Fruit fly (Drosophila melanogaster) whole organism, embryonic: ENCODE measurements around the gene anox.

ENCODE experiments used
- Asciz ChIP-seq: fragments of 200-800 bp; sonication (Bioruptor generic); optimal IDR thresholded peaks from 2 replicates; lab custom pipeline; 2017; ENCODE audit warnings: missing biosample characterization, mild to moderate bottlenecking, missing genetic modification characterization, missing genetic modification reagents
- Atf6 ChIP-seq: fragments of 200-800 bp; sonication (Bioruptor generic); IDR thresholded peaks from 2 replicates; pipeline ENCODE4 v1.3.6; 2022; ENCODE audit warnings: missing biosample characterization, missing genetic modification characterization
- CG11093 ChIP-seq: fragments of 200-800 bp; sonication (Bioruptor generic); IDR thresholded peaks from 3 replicates; pipeline ENCODE4 v1.3.6; 2022; ENCODE audit warnings: missing biosample characterization, missing genetic modification characterization
- CG11247 ChIP-seq: fragments of 200-800 bp; sonication (Bioruptor generic); IDR thresholded peaks from 2 replicates; pipeline ENCODE4 v1.3.6; 2022; ENCODE audit warnings: missing biosample characterization, missing genetic modification characterization
- CG12104 ChIP-seq: fragments of 200-800 bp; sonication (Bioruptor generic); optimal IDR thresholded peaks from 3 replicates; lab custom pipeline; 2016; ENCODE audit warnings: missing biosample characterization, missing genetic modification characterization
- CG12155 ChIP-seq: fragments of 200-800 bp; sonication (Bioruptor generic); optimal IDR thresholded peaks from 3 replicates; lab custom pipeline; 2016; ENCODE audit warnings: missing biosample characterization, missing genetic modification characterization
- CG12659 ChIP-seq: fragments of 200-800 bp; sonication (Bioruptor generic); optimal IDR thresholded peaks from 3 replicates; lab custom pipeline; 2017; ENCODE audit warnings: mild to moderate bottlenecking, missing biosample characterization, missing genetic modification reagents, missing genetic modification characterization
- CG15479 ChIP-seq: fragments of 200-800 bp; sonication (Bioruptor generic); optimal IDR thresholded peaks from 3 replicates; lab custom pipeline; 2019; ENCODE audit warnings: missing biosample characterization, mild to moderate bottlenecking, missing genetic modification characterization, moderate library complexity
- CG16813 ChIP-seq: fragments of 200-800 bp; sonication (Bioruptor generic); IDR thresholded peaks from 3 replicates; pipeline ENCODE4 v1.3.6; 2022; ENCODE audit warnings: missing biosample characterization, missing genetic modification characterization; ENCODE audit not compliant: partially characterized antibody
- CG16815 ChIP-seq: fragments of 200-800 bp; sonication (Bioruptor generic); optimal IDR thresholded peaks from 3 replicates; lab custom pipeline; 2017; ENCODE audit warnings: missing biosample characterization, mild to moderate bottlenecking, missing genetic modification characterization
- CG17328 ChIP-seq: fragments of 200-800 bp; sonication (Bioruptor generic); IDR thresholded peaks from 2 replicates; pipeline ENCODE4 v1.3.6; 2022; ENCODE audit warnings: missing biosample characterization, missing genetic modification characterization
- CG2199 ChIP-seq: fragments of 200-800 bp; sonication (Bioruptor generic); IDR thresholded peaks from 3 replicates; pipeline ENCODE4 v1.3.6; 2022; ENCODE audit warnings: missing biosample characterization, missing genetic modification characterization
- CG3726 ChIP-seq: fragments of 200-800 bp; sonication (Bioruptor generic); IDR thresholded peaks from 3 replicates; pipeline ENCODE4, ENCODE4 v1.3.6; 2022; ENCODE audit warnings: missing biosample characterization, missing genetic modification characterization
- CG42726 ChIP-seq: fragments of 200-800 bp; sonication (Bioruptor generic); IDR thresholded peaks from 2 replicates; pipeline ENCODE4 v1.3.6; 2022; ENCODE audit warnings: missing biosample characterization, missing genetic modification characterization; ENCODE audit not compliant: partially characterized antibody
- CG43689 ChIP-seq: fragments of 200-800 bp; sonication (Bioruptor generic); IDR thresholded peaks from 2 replicates; pipeline ENCODE4 v1.3.6; 2022; ENCODE audit warnings: missing biosample characterization, missing genetic modification characterization
- CG5245 ChIP-seq: fragments of 200-800 bp; sonication (Bioruptor generic); optimal IDR thresholded peaks from 3 replicates; lab custom pipeline; 2016; ENCODE audit warnings: missing biosample characterization, missing genetic modification characterization
- CG7786 ChIP-seq: fragments of 200-800 bp; sonication (Bioruptor generic); optimal IDR thresholded peaks from 2 replicates; lab custom pipeline; 2016; ENCODE audit warnings: missing biosample characterization, missing genetic modification characterization
- CG8478 ChIP-seq: fragments of >200 bp; optimal IDR thresholded peaks from 2 replicates; lab custom pipeline; 2018
- CG8924 ChIP-seq: fragments of 200-800 bp; optimal IDR thresholded peaks from 3 replicates; lab custom pipeline; 2019; ENCODE audit warnings: missing biosample characterization, mild to moderate bottlenecking, missing genetic modification characterization, moderate library complexity
- CG9609 ChIP-seq: fragments of 200-800 bp; sonication (Bioruptor generic); optimal IDR thresholded peaks from 3 replicates; lab custom pipeline; 2016; ENCODE audit warnings: missing biosample characterization, missing genetic modification characterization
- CG9932 ChIP-seq: fragments of 200-800 bp; sonication (Bioruptor generic); IDR thresholded peaks from 2 replicates; pipeline ENCODE4 v1.3.6; 2022; ENCODE audit warnings: missing biosample characterization, missing genetic modification characterization
- Camta ChIP-seq: fragments of 200-800 bp; sonication (Bioruptor generic); optimal IDR thresholded peaks from 2 replicates; lab custom pipeline; 2016; ENCODE audit warnings: missing biosample characterization, missing genetic modification characterization
- Chrac-16 ChIP-seq: fragments of 200-800 bp; sonication (Bioruptor generic); optimal IDR thresholded peaks from 3 replicates; lab custom pipeline; 2016; ENCODE audit warnings: missing biosample characterization, missing genetic modification characterization
- Dip3 ChIP-seq: fragments of 200-800 bp; sonication (Bioruptor generic); optimal IDR thresholded peaks from 3 replicates; lab custom pipeline; 2016; ENCODE audit warnings: missing biosample characterization, missing genetic modification characterization
- Elba2 ChIP-seq: fragments of 200-800 bp; sonication (Bioruptor generic); optimal IDR thresholded peaks from 3 replicates; lab custom pipeline; 2016; ENCODE audit warnings: missing biosample characterization, missing genetic modification characterization
- Hand ChIP-seq: fragments of 200-800 bp; sonication (Bioruptor generic); optimal IDR thresholded peaks from 2 replicates; lab custom pipeline; 2017; ENCODE audit warnings: mild to moderate bottlenecking, missing biosample characterization, missing genetic modification reagents, missing genetic modification characterization
- HmgZ ChIP-seq: fragments of 200-800 bp; sonication (Bioruptor generic); optimal IDR thresholded peaks from 2 replicates; lab custom pipeline; 2018; ENCODE audit warnings: missing biosample characterization, mild to moderate bottlenecking, missing genetic modification characterization
- Lhr ChIP-seq: fragments of 200-800 bp; sonication (Bioruptor generic); optimal IDR thresholded peaks from 3 replicates; lab custom pipeline; 2017; ENCODE audit warnings: mild to moderate bottlenecking, missing biosample characterization, missing genetic modification reagents, missing genetic modification characterization
- MTF-1 ChIP-seq: fragments of 200-800 bp; sonication (Bioruptor generic); optimal IDR thresholded peaks from 2 replicates; lab custom pipeline; 2018; ENCODE audit warnings: missing biosample characterization, mild to moderate bottlenecking, missing genetic modification characterization, borderline replicate concordance
- Mad ChIP-seq: fragments of 200-800 bp; sonication (Bioruptor generic); optimal IDR thresholded peaks from 2 replicates; lab custom pipeline; 2016; ENCODE audit warnings: missing biosample characterization, missing genetic modification characterization
- chn ChIP-seq: fragments of 200-800 bp; sonication (Bioruptor generic); optimal IDR thresholded peaks from 2 replicates; lab custom pipeline; 2016; ENCODE audit warnings: missing biosample characterization, missing genetic modification characterization
- corto ChIP-seq: fragments of 200-800 bp; sonication (Bioruptor generic); optimal IDR thresholded peaks from 2 replicates; lab custom pipeline; 2016; ENCODE audit warnings: missing biosample characterization, mild to moderate bottlenecking, missing genetic modification characterization, moderate library complexity
- dati ChIP-seq: fragments of 200-800 bp; sonication (Bioruptor generic); IDR thresholded peaks from 2 replicates; pipeline ENCODE4 v1.3.6; 2022; ENCODE audit warnings: missing biosample characterization, missing genetic modification characterization
- fd96Cb ChIP-seq: fragments of 200-800 bp; sonication (Bioruptor generic); optimal IDR thresholded peaks from 2 replicates; lab custom pipeline; 2018; ENCODE audit warnings: missing biosample characterization, mild to moderate bottlenecking, missing genetic modification characterization, moderate library complexity
- ftz-f1 ChIP-seq: fragments of 200-800 bp; sonication (Bioruptor generic); optimal IDR thresholded peaks from 2 replicates; lab custom pipeline; 2016; ENCODE audit warnings: missing biosample characterization, missing genetic modification characterization
- grau ChIP-seq: fragments of 200-800 bp; optimal IDR thresholded peaks from 3 replicates; lab custom pipeline; 2019; ENCODE audit warnings: missing biosample characterization, mild to moderate bottlenecking, missing genetic modification characterization, moderate library complexity
- gro ChIP-seq: fragments of 200-800 bp; sonication (Bioruptor generic); optimal IDR thresholded peaks from 2 replicates; lab custom pipeline; 2016; ENCODE audit warnings: missing biosample characterization, missing genetic modification characterization
- ham ChIP-seq: fragments of 200-800 bp; sonication (Bioruptor generic); IDR thresholded peaks from 2 replicates; pipeline ENCODE4 v1.3.6; 2022; ENCODE audit warnings: missing biosample characterization, missing genetic modification characterization
- luna ChIP-seq: fragments of 200-800 bp; sonication (Bioruptor generic); optimal IDR thresholded peaks from 2 replicates; lab custom pipeline; 2016; ENCODE audit warnings: missing biosample characterization, missing genetic modification characterization
- mam ChIP-seq: fragments of 200-800 bp; sonication (Bioruptor generic); optimal IDR thresholded peaks from 3 replicates; lab custom pipeline; 2016; ENCODE audit warnings: missing biosample characterization, missing genetic modification characterization
- ranshi ChIP-seq: fragments of 200-800 bp; sonication (Bioruptor generic); IDR thresholded peaks from 2 replicates; pipeline ENCODE4 v1.3.6; 2022; ENCODE audit warnings: missing biosample characterization, missing genetic modification characterization
- row ChIP-seq: fragments of 200-800 bp; sonication (Bioruptor generic); IDR thresholded peaks from 3 replicates; pipeline ENCODE4 v1.3.6; 2022; ENCODE audit warnings: missing biosample characterization, missing genetic modification characterization
- sc ChIP-seq, 3 experiments: fragments of >200 bp in 2 of 3; fragments of 200-800 bp in 1 of 3; sonication (Bioruptor generic) in 1 of 3; optimal IDR thresholded peaks; 2 replicates in 2 of 3; 3 replicates in 1 of 3; lab custom pipeline; 2017; ENCODE audit warnings: mild to moderate bottlenecking in 1 of 3, missing biosample characterization in 1 of 3, missing genetic modification characterization in 1 of 3, missing genetic modification reagents in 1 of 3
- schlank ChIP-seq: fragments of 200-800 bp; sonication (Bioruptor generic); optimal IDR thresholded peaks from 2 replicates; lab custom pipeline; 2018; ENCODE audit warnings: missing biosample characterization, mild to moderate bottlenecking, missing genetic modification characterization
- sima ChIP-seq: fragments of 200-800 bp; sonication (Bioruptor generic); optimal IDR thresholded peaks from 2 replicates; lab custom pipeline; 2016; ENCODE audit warnings: missing biosample characterization, missing genetic modification characterization
- sisA ChIP-seq: fragments of 200-800 bp; sonication (Bioruptor generic); IDR thresholded peaks from 2 replicates; pipeline ENCODE4 v1.3.6; 2022; ENCODE audit warnings: missing biosample characterization, missing genetic modification characterization
- sr ChIP-seq: fragments of 200-800 bp; sonication (Bioruptor generic); IDR thresholded peaks from 3 replicates; pipeline ENCODE4 v1.3.6; 2022; ENCODE audit warnings: missing biosample characterization, missing genetic modification characterization
- trem ChIP-seq: fragments of 200-800 bp; optimal IDR thresholded peaks from 3 replicates; lab custom pipeline; 2019; ENCODE audit warnings: missing biosample characterization, mild to moderate bottlenecking, missing genetic modification characterization, moderate library complexity
- twi ChIP-seq: fragments of 200-800 bp; optimal IDR thresholded peaks from 2 replicates; lab custom pipeline; 2019; ENCODE audit warnings: missing biosample characterization, mild to moderate bottlenecking, missing genetic modification characterization, moderate library complexity
- wek ChIP-seq: fragments of 200-800 bp; sonication (Bioruptor generic); optimal IDR thresholded peaks from 3 replicates; lab custom pipeline; 2018; ENCODE audit warnings: missing biosample characterization, mild to moderate bottlenecking, missing genetic modification characterization, moderate library complexity

Gene anox

dm6 chrX:21323933-21324688 lies 5.0 kb upstream of the anox start, which contains the start of the genes Dd and CG1486 (continued):
- TF ChIP-seq sr (no peak), CG16813 (peak; percentile 92), ranshi (GFP tag; lab: Robert Waterston, UW) (no peak), ftz-f1 (GFP tag; lab: Kevin White, UChicago) (no peak), sisA (GFP tag; lab: Robert Waterston, UW) (no peak), CG12659 (GFP tag; lab: Kevin White, UChicago) (peak; percentile 64), grau (tag; lab: Kevin White, UChicago) (peak; percentile 29), chn (GFP tag; lab: Kevin White, UChicago) (peak; percentile 37), sima (no peak), Hand (GFP tag; lab: Kevin White, UChicago) (no peak), trem (tag; lab: Kevin White, UChicago) (peak; percentile 64), schlank (no peak), CG12104 (GFP tag; lab: Kevin White, UChicago) (peak; percentile 15), Camta (GFP tag; lab: Kevin White, UChicago) (no peak), fd96Cb (tag; lab: Kevin White, UChicago) (no peak), CG8924 (tag; lab: Kevin White, UChicago) (peak; percentile 82), MTF-1 (no peak), luna (no peak), HmgZ (tag; lab: Kevin White, UChicago) (peak; percentile 37), Mad (GFP tag; lab: Kevin White, UChicago) (no peak), gro (GFP tag; lab: Kevin White, UChicago) (no peak), Elba2 (peak; percentile 21), Lhr (GFP tag; lab: Kevin White, UChicago) (peak; percentile 70), CG16815 (GFP tag; lab: Kevin White, UChicago) (no peak), CG7786 (GFP tag; lab: Kevin White, UChicago) (no peak), CG12155 (GFP tag; lab: Kevin White, UChicago) (peak; percentile 67), CG9932 (GFP tag; lab: Robert Waterston, UW) (0 out of 2 replicates have a peak, but pooled peaks have one; percentile 31), CG9609 (GFP tag; lab: Kevin White, UChicago) (no peak), CG5245 (GFP tag; lab: Kevin White, UChicago) (no peak), Dip3 (GFP tag; lab: Kevin White, UChicago) (no peak), CG11093 (GFP tag; lab: Robert Waterston, UW) (no peak), mam (GFP tag; lab: Kevin White, UChicago) (no peak), CG17328 (GFP tag; lab: Robert Waterston, UW) (no peak), Chrac-16 (no peak), CG15479 (GFP tag; lab: Kevin White, UChicago) (no peak), CG43689 (no peak), sc (optimal IDR thresholded peaks at IDR 0.05; lab: Kevin White, UChicago) (no peak), sc (GFP tag; optimal IDR thresholded peaks at IDR 0.05; lab: Kevin White, UChicago) (no peak), CG8478 (lab: Kevin White, UChicago) (peak; percentile 94), ham (GFP tag; lab: Robert Waterston, UW) (no peak), CG11247 (GFP tag; lab: Robert Waterston, UW) (no peak), Atf6 (no peak), Asciz (GFP tag; lab: Kevin White, UChicago) (no peak), CG2199 (GFP tag; lab: Robert Waterston, UW) (no peak), wek (GFP tag; lab: Kevin White, UChicago) (no peak), CG42726 (GFP tag; lab: Robert Waterston, UW) (peak; percentile 85; the same call in 1 of the 2 replicates), CG3726 (GFP tag; lab: Robert Waterston, UW) (no peak), dati (GFP tag; lab: Robert Waterston, UW) (no peak), corto (GFP tag; lab: Kevin White, UChicago) (no peak), row (GFP tag; lab: Robert Waterston, UW) (peak; percentile 68), twi (peak; percentile 19)
